Worm (Caenorhabditis elegans) whole organism, L3 larva: ENCODE results near the gene oig-3.

Experiments
- R02D3.7 ChIP-seq: fragments of 150-350 bp; optimal IDR thresholded peaks from 2 replicates; lab custom pipeline; 2014; ENCODE audit warnings: missing biosample characterization, missing genetic modification characterization
- ceh-82 ChIP-seq: fragments of 150-350 bp; optimal IDR thresholded peaks from 2 replicates; lab custom pipeline; 2014; ENCODE audit warnings: missing biosample characterization, missing genetic modification characterization
- elt-2 ChIP-seq: sonication (generic microtip); optimal IDR thresholded peaks from 2 replicates; lab custom pipeline; 2016; ENCODE audit warnings: missing genetic modification reagents, mild to moderate bottlenecking, missing genetic modification characterization, missing compliant biosample characterization
- eor-1 ChIP-seq, 2 experiments: fragments of 150-350 bp; optimal IDR thresholded peaks; 2 replicates each; lab custom pipeline; 2014 to 2018; ENCODE audit warnings: missing biosample characterization in 2 of 2, missing genetic modification characterization in 2 of 2
- fkh-10 ChIP-seq: sonication (generic microtip); optimal IDR thresholded peaks from 2 replicates; lab custom pipeline; 2017; ENCODE audit warnings: missing biosample characterization, missing genetic modification reagents, missing genetic modification characterization
- jun-1 ChIP-seq: fragments of 150-350 bp; optimal IDR thresholded peaks from 2 replicates; lab custom pipeline; 2014; ENCODE audit warnings: missing biosample characterization, missing genetic modification reagents, missing genetic modification characterization
- lin-15B ChIP-seq: fragments of 150-350 bp; optimal IDR thresholded peaks from 2 replicates; lab custom pipeline; 2014; ENCODE audit warnings: missing biosample characterization, missing genetic modification characterization
- mml-1 ChIP-seq: fragments of 150-350 bp; sonication (generic microtip); optimal IDR thresholded peaks from 3 replicates; lab custom pipeline; 2014; ENCODE audit warnings: missing biosample characterization, missing genetic modification characterization
- nhr-12 ChIP-seq: fragments of 150-350 bp; optimal IDR thresholded peaks from 2 replicates; lab custom pipeline; 2014; ENCODE audit warnings: missing biosample characterization, missing genetic modification characterization
- nhr-23 ChIP-seq: fragments of 150-350 bp; optimal IDR thresholded peaks from 2 replicates; lab custom pipeline; 2014; ENCODE audit warnings: missing biosample characterization, missing genetic modification reagents, missing genetic modification characterization
- nhr-25 ChIP-seq: sonication (generic microtip); optimal IDR thresholded peaks from 2 replicates; lab custom pipeline; 2017; ENCODE audit warnings: missing biosample characterization, missing genetic modification characterization
- nhr-67 ChIP-seq: fragments of 150-350 bp; optimal IDR thresholded peaks from 2 replicates; lab custom pipeline; 2014; ENCODE audit warnings: missing biosample characterization, missing genetic modification characterization
- nhr-77 ChIP-seq: fragments of 150-350 bp; optimal IDR thresholded peaks from 2 replicates; lab custom pipeline; 2014; ENCODE audit warnings: missing biosample characterization, missing genetic modification characterization
- pha-4 ChIP-seq: fragments of 150-350 bp; optimal IDR thresholded peaks from 2 replicates; lab custom pipeline; 2014; ENCODE audit warnings: missing biosample characterization, missing genetic modification reagents, missing genetic modification characterization
- pqm-1 ChIP-seq: fragments of 150-350 bp; optimal IDR thresholded peaks from 2 replicates; lab custom pipeline; 2017; ENCODE audit warnings: missing biosample characterization, missing genetic modification characterization, inconsistent platforms
- skn-1 ChIP-seq: fragments of 150-350 bp; optimal IDR thresholded peaks from 2 replicates; lab custom pipeline; 2014; ENCODE audit warnings: missing biosample characterization, missing genetic modification characterization
- snpc-4 ChIP-seq: fragments of 150-350 bp; optimal IDR thresholded peaks from 2 replicates; lab custom pipeline; 2014; ENCODE audit warnings: missing biosample characterization, missing genetic modification characterization
- unc-62 ChIP-seq: fragments of 150-350 bp; sonication (generic microtip); optimal IDR thresholded peaks from 4 replicates; lab custom pipeline; 2014; ENCODE audit warnings: missing biosample characterization, missing genetic modification reagents, missing genetic modification characterization
- zag-1 ChIP-seq: fragments of 150-350 bp; optimal IDR thresholded peaks from 2 replicates; lab custom pipeline; 2014; ENCODE audit warnings: missing biosample characterization, missing genetic modification characterization
- ztf-4 ChIP-seq: fragments of 150-350 bp; optimal IDR thresholded peaks from 2 replicates; lab custom pipeline; 2014; ENCODE audit warnings: missing biosample characterization, missing genetic modification characterization

oig-3 gene

ce11 chrV:14773048-14773447 lies 43.6 kb downstream of the oig-3 start, which contains the start of gene haf-7:
Gene haf-7 (plus strand): TSS chrV:14773258.
- no peak for TF ChIP-seq eor-1 (tag; optimal IDR thresholded peaks at IDR 0.05; lab: Kevin White, UChicago)
- TF ChIP-seq elt-2 (tag; lab: Kevin White, UChicago) = peak; percentile 54
- peak; percentile 28 for TF ChIP-seq nhr-23 (tag; lab: Kevin White, UChicago)
- peak; percentile 4 for TF ChIP-seq pqm-1 (tag; lab: Kevin White, UChicago)
- no peak for TF ChIP-seq nhr-25 (tag; lab: Kevin White, UChicago)
- no peak for TF ChIP-seq nhr-77
- TF ChIP-seq snpc-4 (tag; lab: Kevin White, UChicago) = peak; percentile 33
- no peak for TF ChIP-seq R02D3.7 (tag; lab: Kevin White, UChicago)
- peak; percentile 15 for TF ChIP-seq skn-1 (tag; lab: Kevin White, UChicago)
- TF ChIP-seq ztf-4 (tag; lab: Kevin White, UChicago) = no peak
- peak; percentile 25 for TF ChIP-seq jun-1
- TF ChIP-seq pha-4 (tag; lab: Kevin White, UChicago) = no peak
- peak; percentile 4 for TF ChIP-seq lin-15B (tag; lab: Kevin White, UChicago)
- no peak for TF ChIP-seq unc-62

- TF ChIP-seq lin-15B (tag; lab: Kevin White, UChicago) = no peak
- no peak for TF ChIP-seq mml-1 (tag; lab: Kevin White, UChicago)
- TF ChIP-seq nhr-12 (tag; lab: Kevin White, UChicago) = no peak
- TF ChIP-seq ceh-82 (tag; lab: Kevin White, UChicago) = no peak
- no peak for TF ChIP-seq nhr-67 (tag; lab: Kevin White, UChicago)
- TF ChIP-seq nhr-25 (tag; lab: Kevin White, UChicago) = no peak
- TF ChIP-seq nhr-77 = no peak
- no peak for TF ChIP-seq fkh-10 (GFP tag; lab: Kevin White, UChicago)
- TF ChIP-seq zag-1 = no peak
- TF ChIP-seq, all 47 proteins: peak for 0
Measured at ce11 chrV:14779644-14780043, 50.2 kb downstream of the oig-3 start, which contains the start of the genes scrm-7 and Y50E8A.10. Gene scrm-7 (minus strand): TSS chrV:14779744. Gene Y50E8A.10 (plus strand): TSS chrV:14779996.
